Worm (Caenorhabditis elegans): Measurements from ENCODE around the gene prmt-1.
A peak's percentile ranks its signal among the peaks of the same experiment; 100 is the strongest.

Gene prmt-1

ce11 chrV:20279309-20279708 lies 9.8 kb upstream of the prmt-1 start:
- TF ChIP-seq nhr-28 (tag; optimal IDR thresholded peaks at IDR 0.05) (no peak), mab-5 (tag; optimal IDR thresholded peaks at IDR 0.05) (no peak), sem-2 (GFP tag; optimal IDR thresholded peaks at IDR 0.05) (no peak), unc-62 (GFP tag; optimal IDR thresholded peaks at IDR 0.05) (no peak), elt-1 (tag; optimal IDR thresholded peaks at IDR 0.05; ENCODE audit: borderline replicate concordance, insufficient read depth) (no peak), elt-3 (tag; optimal IDR thresholded peaks at IDR 0.05) (no peak), mls-2 (tag; optimal IDR thresholded peaks at IDR 0.05) (no peak), nhr-2 (tag; optimal IDR thresholded peaks at IDR 0.05) (no peak), ceh-39 (tag; optimal IDR thresholded peaks at IDR 0.05) (no peak), nhr-237 (tag; optimal IDR thresholded peaks at IDR 0.05) (no peak), cnd-1 (tag; optimal IDR thresholded peaks at IDR 0.05) (no peak), lin-32 (GFP tag; optimal IDR thresholded peaks at IDR 0.05) (no peak), nhr-12 (tag; optimal IDR thresholded peaks at IDR 0.05) (no peak), unc-39 (tag; optimal IDR thresholded peaks at IDR 0.05) (no peak), hlh-1 (tag; optimal IDR thresholded peaks at IDR 0.05) (no peak), nhr-76 (tag; optimal IDR thresholded peaks at IDR 0.05) (no peak), snpc-4 (tag; optimal IDR thresholded peaks at IDR 0.05) (no peak)

- TF ChIP-seq nhr-12 (tag; optimal IDR thresholded peaks at IDR 0.05) (no peak), pha-4 (tag; optimal IDR thresholded peaks at IDR 0.05) (no peak), blmp-1 (tag; optimal IDR thresholded peaks at IDR 0.05) (no peak), nhr-2 (tag; optimal IDR thresholded peaks at IDR 0.05) (no peak), mep-1 (tag; optimal IDR thresholded peaks at IDR 0.05) (no peak), sem-2 (GFP tag; optimal IDR thresholded peaks at IDR 0.05) (no peak), unc-62 (GFP tag; optimal IDR thresholded peaks at IDR 0.05) (no peak), flh-1 (GFP tag; optimal IDR thresholded peaks at IDR 0.05) (no peak), mab-5 (tag; optimal IDR thresholded peaks at IDR 0.05) (no peak), nhr-237 (tag; optimal IDR thresholded peaks at IDR 0.05) (no peak), drap-1 (GFP tag; optimal IDR thresholded peaks at IDR 0.05) (no peak)
Observed at ce11 chrV:20276923-20277322, 7.4 kb upstream of the prmt-1 start.

- TF ChIP-seq sptf-1 (tag; optimal IDR thresholded peaks at IDR 0.05) (no peak), ceh-43 (GFP tag; optimal IDR thresholded peaks at IDR 0.05) (no peak), zip-8 (tag; optimal IDR thresholded peaks at IDR 0.05) (no peak), elt-1 (tag; optimal IDR thresholded peaks at IDR 0.05; ENCODE audit: borderline replicate concordance, insufficient read depth) (no peak)
Observed at ce11 chrV:20266992-20267391, 2.5 kb downstream of the prmt-1 start, which contains the start of gene mdt-17. Gene mdt-17 (minus strand): TSS chrV:20267247.

DNA sequence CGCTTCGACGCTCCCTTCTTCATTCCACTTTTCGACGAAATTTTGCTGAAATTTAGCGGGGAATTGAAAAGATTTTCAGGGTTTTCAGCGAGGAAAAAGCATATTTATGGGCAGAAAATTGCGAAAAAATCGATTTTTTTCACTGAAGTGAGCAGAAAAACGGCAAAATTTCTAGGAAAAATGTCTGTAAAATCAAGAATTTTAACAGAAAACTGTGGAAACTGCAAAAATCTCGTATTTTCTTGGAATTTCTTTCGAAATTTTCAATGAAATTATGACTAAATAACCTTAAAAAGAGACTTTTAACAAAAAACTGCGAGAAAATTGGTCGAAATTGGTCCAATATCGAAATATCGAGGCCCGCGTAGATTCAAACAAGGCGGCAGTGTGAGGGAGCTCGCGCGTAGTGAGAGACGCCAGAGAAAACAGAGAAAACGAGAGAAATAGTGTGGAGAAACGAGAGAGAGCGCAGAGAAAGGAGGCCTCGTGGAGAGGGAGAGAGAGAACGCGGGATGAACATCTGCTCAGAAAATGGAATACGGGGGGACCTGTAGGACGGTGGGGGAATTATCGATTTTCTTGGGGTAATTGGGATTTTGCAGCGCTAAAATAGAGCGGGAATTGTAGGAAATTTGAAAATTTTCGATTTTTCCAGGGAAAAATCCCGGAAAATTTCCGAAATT lies 19.9 kb downstream of the prmt-1 start, which contains the start of gene swsn-1:
TSS of gene swsn-1 (minus strand) at position 51 of the 683 bp plus-strand sequence.
- peak; percentile 20 for TF ChIP-seq hlh-1 (tag; optimal IDR thresholded peaks at IDR 0.05)
- no peak for TF ChIP-seq blmp-1 (tag; optimal IDR thresholded peaks at IDR 0.05)
- no peak for TF ChIP-seq pha-4 (tag; optimal IDR thresholded peaks at IDR 0.05)
- no peak for TF ChIP-seq elt-3 (tag; optimal IDR thresholded peaks at IDR 0.05)
- peak; percentile 70 for TF ChIP-seq cnd-1 (tag; optimal IDR thresholded peaks at IDR 0.05)
- TF ChIP-seq ceh-39 (tag; optimal IDR thresholded peaks at IDR 0.05) = peak; percentile 85
- no peak for TF ChIP-seq nhr-12 (tag; optimal IDR thresholded peaks at IDR 0.05)
- TF ChIP-seq M03D4.4 (tag; optimal IDR thresholded peaks at IDR 0.05) = no peak
- peak; percentile 56 for TF ChIP-seq ces-1 (GFP tag; optimal IDR thresholded peaks at IDR 0.05)
- TF ChIP-seq nhr-28 (tag; optimal IDR thresholded peaks at IDR 0.05) = no peak
- peak; percentile 65 for TF ChIP-seq lin-32 (GFP tag; optimal IDR thresholded peaks at IDR 0.05)
- TF ChIP-seq sem-2 (GFP tag; optimal IDR thresholded peaks at IDR 0.05) = no peak
- TF ChIP-seq bed-3 (GFP tag; optimal IDR thresholded peaks at IDR 0.05) = no peak
- no peak for TF ChIP-seq lin-13 (tag; optimal IDR thresholded peaks at IDR 0.05)
- TF ChIP-seq elt-1 (tag; optimal IDR thresholded peaks at IDR 0.05; ENCODE audit: borderline replicate concordance, insufficient read depth) = no peak
- no peak for TF ChIP-seq unc-62 (GFP tag; optimal IDR thresholded peaks at IDR 0.05)
- TF ChIP-seq lsy-2 (tag; optimal IDR thresholded peaks at IDR 0.05) = peak; percentile 4
- TF ChIP-seq flh-1 (GFP tag; optimal IDR thresholded peaks at IDR 0.05) = no peak
- TF ChIP-seq mep-1 (tag; optimal IDR thresholded peaks at IDR 0.05) = peak; percentile 38

DNA sequence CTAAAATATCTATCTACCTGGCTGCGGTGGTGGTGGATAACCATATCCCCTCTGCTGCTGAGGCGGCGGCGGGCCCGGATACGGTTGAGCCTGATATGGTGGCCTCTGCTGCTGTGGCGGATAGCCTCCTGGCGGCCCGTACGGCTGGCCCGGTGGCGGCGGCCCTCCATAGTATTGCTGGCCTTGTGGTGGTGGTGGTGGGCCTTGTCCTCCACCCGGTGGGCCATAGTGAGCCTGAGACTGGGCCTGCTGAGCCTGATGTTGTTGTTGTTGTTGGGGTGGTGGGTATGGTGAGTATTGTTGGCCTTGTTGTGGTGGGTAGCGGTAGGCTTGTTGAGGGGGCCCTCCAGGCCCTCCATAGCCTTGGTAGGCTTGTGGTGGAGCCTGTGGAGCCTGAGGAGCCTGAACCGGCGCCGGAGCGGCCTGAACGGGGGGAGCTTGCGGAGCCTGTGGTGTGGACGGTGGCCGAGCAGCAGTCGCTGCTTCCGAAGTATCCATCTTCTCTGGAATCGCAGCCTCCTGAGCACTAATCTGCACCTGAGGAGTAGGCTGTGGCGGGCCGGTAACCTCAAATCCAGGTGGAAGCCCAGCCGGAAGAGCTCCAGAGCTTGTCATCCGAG lies 28.2 kb downstream of the prmt-1 start:
- no peak for TF ChIP-seq elt-3 (tag; optimal IDR thresholded peaks at IDR 0.05)
- no peak for TF ChIP-seq mls-2 (tag; optimal IDR thresholded peaks at IDR 0.05)
- TF ChIP-seq flh-1 (GFP tag; optimal IDR thresholded peaks at IDR 0.05) = peak; percentile 12
- TF ChIP-seq drap-1 (GFP tag; optimal IDR thresholded peaks at IDR 0.05) = peak; percentile 2
- no peak for TF ChIP-seq tbx-8 (GFP tag; optimal IDR thresholded peaks at IDR 0.05)
- peak; percentile 31 for TF ChIP-seq sptf-1 (tag; optimal IDR thresholded peaks at IDR 0.05)
- no peak for TF ChIP-seq unc-62 (GFP tag; optimal IDR thresholded peaks at IDR 0.05)
- peak; percentile 31 for TF ChIP-seq cnd-1 (tag; optimal IDR thresholded peaks at IDR 0.05)
- TF ChIP-seq nhr-76 (tag; optimal IDR thresholded peaks at IDR 0.05) = no peak
- TF ChIP-seq ces-1 (GFP tag; optimal IDR thresholded peaks at IDR 0.05) = no peak
- no peak for TF ChIP-seq M03D4.4 (tag; optimal IDR thresholded peaks at IDR 0.05)
- no peak for TF ChIP-seq snpc-4 (tag; optimal IDR thresholded peaks at IDR 0.05)
- TF ChIP-seq ceh-83 (GFP tag; optimal IDR thresholded peaks at IDR 0.05) = peak; percentile 40
- no peak for TF ChIP-seq hlh-1 (tag; optimal IDR thresholded peaks at IDR 0.05)
- TF ChIP-seq mep-1 (tag; optimal IDR thresholded peaks at IDR 0.05) = no peak
- TF ChIP-seq ztf-11 (tag; optimal IDR thresholded peaks at IDR 0.05) = no peak
